Worm (Caenorhabditis elegans) whole organism, L4 larva: Measurements from ENCODE around the gene C28D4.7.

Experiments
- F26F4.8 ChIP-seq: fragments of 200-800 bp; sonication (Bioruptor generic); conservative IDR thresholded peaks from 2 replicates; pipeline ENCODE4 v1.3.6; 2022; ENCODE audit warnings: missing genetic modification characterization, missing compliant biosample characterization
- F44E2.7 ChIP-seq: fragments of 200-800 bp; sonication (Bioruptor generic); IDR thresholded peaks from 2 replicates; pipeline ENCODE4 v2.1.2; 2022; ENCODE audit warnings: missing genetic modification characterization, missing compliant biosample characterization
- R02D3.7 ChIP-seq: fragments of 150-350 bp; sonication (generic microtip); optimal IDR thresholded peaks from 3 replicates; lab custom pipeline; 2014; ENCODE audit warnings: missing biosample characterization, missing genetic modification characterization
- T26A8.4 ChIP-seq: fragments of 200-800 bp; sonication (Bioruptor generic); IDR thresholded peaks from 2 replicates; pipeline ENCODE4 v1.3.6; 2022; ENCODE audit warnings: missing genetic modification characterization, missing compliant biosample characterization
- Y48G9A.11 ChIP-seq: fragments of 200-800 bp; sonication (Bioruptor generic); IDR thresholded peaks from 2 replicates; pipeline ENCODE4 v1.3.6; 2022; ENCODE audit warnings: missing genetic modification reagents, missing genetic modification characterization, missing compliant biosample characterization
- ZK546.5 ChIP-seq, 2 experiments: sonication (generic microtip); optimal IDR thresholded peaks; 2 replicates each; lab custom pipeline; 2017; ENCODE audit warnings: missing biosample characterization in 2 of 2, missing genetic modification characterization in 2 of 2
- arid-1 ChIP-seq: fragments of 200-800 bp; sonication (Bioruptor generic); conservative IDR thresholded peaks from 2 replicates; pipeline ENCODE4 v1.3.6; 2022; ENCODE audit warnings: missing genetic modification reagents, missing genetic modification characterization, missing compliant biosample characterization
- attf-4 ChIP-seq: sonication (generic microtip); optimal IDR thresholded peaks from 3 replicates; lab custom pipeline; 2017; ENCODE audit warnings: missing biosample characterization, missing genetic modification characterization
- ceh-32 ChIP-seq: sonication (generic microtip); optimal IDR thresholded peaks from 2 replicates; lab custom pipeline; 2016; ENCODE audit warnings: mild to moderate bottlenecking, missing genetic modification characterization, missing compliant biosample characterization; ENCODE audit not compliant: poor library complexity
- ceh-44 ChIP-seq: fragments of 200-800 bp; sonication (Bioruptor generic); IDR thresholded peaks from 2 replicates; pipeline ENCODE4 v1.3.6; 2022; ENCODE audit warnings: missing genetic modification reagents, missing genetic modification characterization, missing compliant biosample characterization
- ceh-62 ChIP-seq: sonication (generic microtip); optimal IDR thresholded peaks from 2 replicates; lab custom pipeline; 2017; ENCODE audit warnings: missing biosample characterization, missing genetic modification characterization
- cey-2 ChIP-seq: sonication (generic microtip); optimal IDR thresholded peaks from 3 replicates; lab custom pipeline; 2017; ENCODE audit warnings: missing genetic modification characterization, mild to moderate bottlenecking, missing compliant biosample characterization, antibody characterized with exemption, borderline replicate concordance; ENCODE audit not compliant: insufficient read depth
- daf-8 ChIP-seq: fragments of 200-800 bp; sonication (Bioruptor generic); IDR thresholded peaks from 2 replicates; pipeline ENCODE4 v1.3.6; 2022; ENCODE audit warnings: missing genetic modification characterization, missing compliant biosample characterization
- dpl-1 ChIP-seq: fragments of 150-350 bp; optimal IDR thresholded peaks from 2 replicates; lab custom pipeline; 2014; ENCODE audit warnings: missing biosample characterization, missing genetic modification reagents, missing genetic modification characterization
- dve-1 ChIP-seq: sonication (generic microtip); optimal IDR thresholded peaks from 2 replicates; lab custom pipeline; 2017; ENCODE audit warnings: antibody characterized with exemption, mild to moderate bottlenecking, missing genetic modification characterization, missing compliant biosample characterization; ENCODE audit not compliant: insufficient read depth
- fos-1 ChIP-seq: fragments of 150-350 bp; optimal IDR thresholded peaks from 2 replicates; lab custom pipeline; 2014; ENCODE audit warnings: missing biosample characterization, missing genetic modification characterization
- hif-1 ChIP-seq, 2 experiments: sonication (generic microtip); optimal IDR thresholded peaks; 2 replicates each; lab custom pipeline; 2016 to 2017; ENCODE audit warnings: missing compliant biosample characterization in 2 of 2, missing genetic modification characterization in 2 of 2, missing genetic modification reagents in 2 of 2, missing genotype in 2 of 2, mild to moderate bottlenecking in 1 of 2
- hlh-30 ChIP-seq: sonication (generic microtip); optimal IDR thresholded peaks from 2 replicates; lab custom pipeline; 2017; ENCODE audit warnings: antibody characterized with exemption, mild to moderate bottlenecking, missing genetic modification characterization, missing compliant biosample characterization; ENCODE audit not compliant: insufficient read depth
- jun-1 ChIP-seq: fragments of 150-350 bp; optimal IDR thresholded peaks from 2 replicates; lab custom pipeline; 2014; ENCODE audit warnings: missing biosample characterization, missing genetic modification reagents, missing genetic modification characterization
- lim-7 ChIP-seq: fragments of 200-800 bp; sonication (Bioruptor generic); IDR thresholded peaks from 2 replicates; pipeline ENCODE4 v1.3.6; 2022; ENCODE audit warnings: missing genetic modification characterization, missing compliant biosample characterization
- lin-38 ChIP-seq: fragments of 200-800 bp; sonication (Bioruptor generic); IDR thresholded peaks from 2 replicates; pipeline ENCODE4 v1.3.6; 2022; ENCODE audit warnings: missing genetic modification reagents, missing genetic modification characterization, missing compliant biosample characterization
- lir-3 ChIP-seq: sonication (generic microtip); optimal IDR thresholded peaks from 2 replicates; lab custom pipeline; 2016; ENCODE audit warnings: mild to moderate bottlenecking, missing genetic modification characterization, missing compliant biosample characterization
- lsy-2 ChIP-seq, 2 experiments: fragments of 150-350 bp in 1 of 2; sonication (generic microtip) in 1 of 2; optimal IDR thresholded peaks; 2 replicates each; lab custom pipeline; 2014 to 2017; ENCODE audit warnings: missing biosample characterization in 2 of 2, missing genetic modification characterization in 2 of 2
- madf-9 ChIP-seq: fragments of 200-800 bp; sonication (Bioruptor generic); conservative IDR thresholded peaks from 2 replicates; pipeline ENCODE4 v1.3.6; 2022; ENCODE audit warnings: missing genetic modification reagents, missing genetic modification characterization, missing compliant biosample characterization
- mdt-29 ChIP-seq: fragments of 200-800 bp; sonication (Bioruptor generic); IDR thresholded peaks from 2 replicates; pipeline ENCODE4 v1.3.6; 2022; ENCODE audit warnings: missing genetic modification reagents, missing genetic modification characterization, missing compliant biosample characterization
- mes-2 ChIP-seq: sonication (generic microtip); optimal IDR thresholded peaks from 2 replicates; lab custom pipeline; 2016; ENCODE audit warnings: missing genotype, mild to moderate bottlenecking, missing genetic modification characterization, missing compliant biosample characterization; ENCODE audit not compliant: poor library complexity, severe bottlenecking
- mxl-3 ChIP-seq: fragments of 200-800 bp; sonication (Bioruptor generic); optimal IDR thresholded peaks from 2 replicates; lab custom pipeline; 2018; ENCODE audit warnings: mild to moderate bottlenecking, missing genetic modification characterization, missing compliant biosample characterization
- nhr-10 ChIP-seq: fragments of 150-350 bp; optimal IDR thresholded peaks from 2 replicates; lab custom pipeline; 2014; ENCODE audit warnings: missing biosample characterization, missing genetic modification characterization
- nhr-111 ChIP-seq: fragments of 200-800 bp; sonication (Bioruptor generic); optimal IDR thresholded peaks from 2 replicates; lab custom pipeline; 2018; ENCODE audit warnings: mild to moderate bottlenecking, missing genetic modification characterization, missing compliant biosample characterization
- nhr-25 ChIP-seq: sonication (generic microtip); optimal IDR thresholded peaks from 2 replicates; lab custom pipeline; 2017; ENCODE audit warnings: missing genetic modification characterization, mild to moderate bottlenecking, missing compliant biosample characterization, antibody characterized with exemption, moderate library complexity, borderline replicate concordance; ENCODE audit not compliant: insufficient read depth
- nhr-28 ChIP-seq: fragments of 150-350 bp; optimal IDR thresholded peaks from 2 replicates; lab custom pipeline; 2014; ENCODE audit warnings: missing biosample characterization, missing genetic modification characterization
- nhr-41 ChIP-seq: fragments of 200-800 bp; sonication (Bioruptor generic); IDR thresholded peaks from 2 replicates; pipeline ENCODE4 v1.3.6; 2022; ENCODE audit warnings: missing genetic modification reagents, missing genetic modification characterization, missing compliant biosample characterization
- nhr-42 ChIP-seq: fragments of 200-800 bp; sonication (Bioruptor generic); IDR thresholded peaks from 2 replicates; pipeline ENCODE4 v1.3.6; 2022; ENCODE audit warnings: missing genetic modification characterization, missing compliant biosample characterization
- nhr-6 ChIP-seq: fragments of 150-350 bp; optimal IDR thresholded peaks from 2 replicates; lab custom pipeline; 2014; ENCODE audit warnings: missing biosample characterization, missing genetic modification characterization
- nhr-77 ChIP-seq: fragments of 150-350 bp; optimal IDR thresholded peaks from 2 replicates; lab custom pipeline; 2014; ENCODE audit warnings: missing biosample characterization, missing genetic modification characterization
- sdz-12 ChIP-seq: fragments of 200-800 bp; sonication (Bioruptor generic); optimal IDR thresholded peaks from 2 replicates; lab custom pipeline; 2018; ENCODE audit warnings: mild to moderate bottlenecking, missing genetic modification characterization, missing compliant biosample characterization
- set-16 ChIP-seq: fragments of 200-800 bp; sonication (Bioruptor generic); IDR thresholded peaks from 2 replicates; pipeline ENCODE4 v1.3.6; 2022; ENCODE audit warnings: missing genetic modification reagents, missing genetic modification characterization, missing compliant biosample characterization
- snpc-1.2 ChIP-seq: fragments of 200-800 bp; sonication (Bioruptor generic); IDR thresholded peaks from 2 replicates; pipeline ENCODE4 v1.3.6; 2022; ENCODE audit warnings: missing genetic modification reagents, missing genetic modification characterization, missing compliant biosample characterization
- spr-1 ChIP-seq: sonication (generic microtip); optimal IDR thresholded peaks from 2 replicates; lab custom pipeline; 2016; ENCODE audit warnings: mild to moderate bottlenecking, missing genetic modification characterization, missing compliant biosample characterization
- spr-3 ChIP-seq: fragments of 200-800 bp; sonication (Bioruptor generic); optimal IDR thresholded peaks from 2 replicates; lab custom pipeline; 2018; ENCODE audit warnings: mild to moderate bottlenecking, missing genetic modification characterization, missing compliant biosample characterization
- tag-97 ChIP-seq: fragments of 200-800 bp; sonication (Bioruptor generic); IDR thresholded peaks from 2 replicates; pipeline ENCODE4 v1.3.6; 2022; ENCODE audit warnings: missing genetic modification characterization, missing compliant biosample characterization
- unc-130 ChIP-seq: sonication (generic microtip); optimal IDR thresholded peaks from 2 replicates; lab custom pipeline; 2016; ENCODE audit warnings: missing genetic modification reagents, missing genetic modification characterization, missing compliant biosample characterization
- vab-7 ChIP-seq: fragments of 200-800 bp; sonication (Bioruptor generic); IDR thresholded peaks from 2 replicates; pipeline ENCODE4 v1.3.6; 2022; ENCODE audit warnings: missing genetic modification reagents, missing genetic modification characterization, missing compliant biosample characterization
- zfp-2 ChIP-seq: sonication (generic microtip); optimal IDR thresholded peaks from 2 replicates; lab custom pipeline; 2016; ENCODE audit warnings: mild to moderate bottlenecking, missing genetic modification characterization, missing compliant biosample characterization
- zfp-3 ChIP-seq: fragments of 200-800 bp; sonication (Bioruptor generic); conservative IDR thresholded peaks from 2 replicates; pipeline ENCODE4 v1.3.6; 2022; ENCODE audit warnings: missing genetic modification reagents, missing genetic modification characterization, missing compliant biosample characterization

Gene C28D4.7

ce11 chrIV:9778016-9778415 lies 35.1 kb upstream of the C28D4.7 start, which contains the start of gene T13F2.6 (continued):
- TF ChIP-seq lin-38 (GFP tag; lab: Robert Waterston, UW) (peak; percentile 75), F26F4.8 (GFP tag; lab: Robert Waterston, UW) (no peak), lir-3 (tag; lab: Kevin White, UChicago) (no peak), madf-9 (GFP tag; lab: Robert Waterston, UW) (no peak), mdt-29 (no peak), sdz-12 (GFP tag; lab: Kevin White, UChicago) (no peak), spr-1 (tag; lab: Kevin White, UChicago) (no peak), zfp-3 (no peak), fos-1 (tag; lab: Kevin White, UChicago) (no peak), Y48G9A.11 (GFP tag; lab: Robert Waterston, UW) (peak; percentile 79; the same call in 1 of the 2 replicates), nhr-41 (GFP tag; lab: Robert Waterston, UW) (no peak), lsy-2 (tag; optimal IDR thresholded peaks at IDR 0.05; lab: Kevin White, UChicago) (peak in 1 of 2 experiments; percentile 77), nhr-28 (no peak), ZK546.5 (tag; optimal IDR thresholded peaks at IDR 0.05; lab: Kevin White, UChicago) (no peak), set-16 (GFP tag; lab: Robert Waterston, UW) (no peak), nhr-6 (no peak), ceh-62 (tag; lab: Kevin White, UChicago) (no peak), nhr-42 (no peak), dve-1 (tag; lab: Kevin White, UChicago) (no peak), vab-7 (0 out of 2 replicates have a peak, but pooled peaks have one; percentile 22), F44E2.7 (GFP tag; lab: Robert Waterston, UW) (no peak), spr-3 (no peak), snpc-1.2 (GFP tag; lab: Robert Waterston, UW) (peak; percentile 81)
- TF ChIP-seq, all 104 proteins: peak for 9

- TF ChIP-seq ceh-44 (GFP tag; lab: Robert Waterston, UW) = no peak
- no peak for TF ChIP-seq nhr-25 (tag; lab: Kevin White, UChicago)
- no peak for TF ChIP-seq cey-2 (tag; lab: Kevin White, UChicago)
- TF ChIP-seq nhr-10 (tag; lab: Kevin White, UChicago) = no peak
- no peak for TF ChIP-seq fos-1 (tag; lab: Kevin White, UChicago)
- no peak for TF ChIP-seq mdt-29
- TF ChIP-seq nhr-111 (GFP tag; lab: Kevin White, UChicago) = no peak
- no peak for TF ChIP-seq arid-1 (GFP tag; lab: Robert Waterston, UW)
- TF ChIP-seq hif-1 (tag; optimal IDR thresholded peaks at IDR 0.05; lab: Kevin White, UChicago) = peak in 1 of 2 experiments; percentile 57
- no peak for TF ChIP-seq hlh-30
- no peak for TF ChIP-seq zfp-2 (tag; lab: Kevin White, UChicago)
- TF ChIP-seq ceh-32 (tag; lab: Kevin White, UChicago) = no peak
- no peak for TF ChIP-seq unc-130 (GFP tag; lab: Kevin White, UChicago)
- TF ChIP-seq mes-2 (tag; lab: Kevin White, UChicago) = peak; percentile 93
- TF ChIP-seq mxl-3 (GFP tag; lab: Kevin White, UChicago) = no peak
- TF ChIP-seq dpl-1 (GFP tag; lab: Kevin White, UChicago) = peak; percentile 92
- TF ChIP-seq spr-3 = no peak
- no peak for TF ChIP-seq lim-7 (GFP tag; lab: Robert Waterston, UW)
- no peak for TF ChIP-seq R02D3.7 (tag; lab: Kevin White, UChicago)
- TF ChIP-seq tag-97 (GFP tag; lab: Robert Waterston, UW) = no peak
- TF ChIP-seq nhr-6 = peak; percentile 44
- no peak for TF ChIP-seq nhr-77 (tag; lab: Kevin White, UChicago)
- TF ChIP-seq daf-8 (GFP tag; lab: Robert Waterston, UW) = no peak
- TF ChIP-seq attf-4 (tag; lab: Kevin White, UChicago) = no peak
- no peak for TF ChIP-seq T26A8.4 (GFP tag; lab: Robert Waterston, UW)
- no peak for TF ChIP-seq jun-1
Measured at ce11 chrIV:9777535-9777934, 34.6 kb upstream of the C28D4.7 start, which contains the start of gene sna-2. Gene sna-2, minus strand, starts transcription at chrIV:9777634.
